Fruit fly (Drosophila melanogaster) whole organism, embryonic: ENCODE results near the gene CG5966.

Source experiments
- Blimp-1 ChIP-seq: fragments of 200-800 bp; sonication (Bioruptor generic); optimal IDR thresholded peaks from 3 replicates; lab custom pipeline; 2018; ENCODE audit warnings: missing biosample characterization, missing genetic modification characterization, mild to moderate bottlenecking, moderate library complexity, missing genetic modification reagents
- CG12236 ChIP-seq: fragments of 200-800 bp; sonication (Bioruptor generic); optimal IDR thresholded peaks from 2 replicates; lab custom pipeline; 2016; ENCODE audit warnings: missing biosample characterization, missing genetic modification characterization
- CG14667 ChIP-seq: fragments of 200-800 bp; sonication (Bioruptor generic); IDR thresholded peaks from 2 replicates; pipeline ENCODE4 v1.3.6; 2022; ENCODE audit warnings: missing biosample characterization, missing genetic modification characterization
- CG15479 ChIP-seq: fragments of 200-800 bp; sonication (Bioruptor generic); optimal IDR thresholded peaks from 3 replicates; lab custom pipeline; 2019; ENCODE audit warnings: missing biosample characterization, mild to moderate bottlenecking, missing genetic modification characterization, moderate library complexity
- CG15601 ChIP-seq: fragments of 200-800 bp; sonication (Bioruptor generic); optimal IDR thresholded peaks from 3 replicates; lab custom pipeline; 2019; ENCODE audit warnings: missing biosample characterization, mild to moderate bottlenecking, missing genetic modification characterization, moderate library complexity
- CG16815 ChIP-seq: fragments of 200-800 bp; sonication (Bioruptor generic); optimal IDR thresholded peaks from 3 replicates; lab custom pipeline; 2017; ENCODE audit warnings: missing biosample characterization, mild to moderate bottlenecking, missing genetic modification characterization
- CG17385 ChIP-seq: fragments of 200-800 bp; sonication (Bioruptor generic); optimal IDR thresholded peaks from 3 replicates; lab custom pipeline; 2018; ENCODE audit warnings: missing biosample characterization, mild to moderate bottlenecking, missing genetic modification characterization
- CG1832 ChIP-seq: fragments of 200-800 bp; sonication (Bioruptor generic); optimal IDR thresholded peaks from 2 replicates; lab custom pipeline; 2017; ENCODE audit warnings: missing biosample characterization, mild to moderate bottlenecking, missing genetic modification characterization, inconsistent platforms
- CG18599 ChIP-seq: fragments of 200-800 bp; sonication (Bioruptor generic); optimal IDR thresholded peaks from 3 replicates; lab custom pipeline; 2017; ENCODE audit warnings: missing biosample characterization, missing genetic modification characterization, mild to moderate bottlenecking, moderate library complexity, missing genetic modification reagents
- CG2875 ChIP-seq: fragments of 200-800 bp; sonication (Bioruptor generic); optimal IDR thresholded peaks from 2 replicates; lab custom pipeline; 2017; ENCODE audit warnings: missing biosample characterization, mild to moderate bottlenecking, missing genetic modification characterization, missing genetic modification reagents
- CG3163 ChIP-seq: fragments of 200-800 bp; sonication (Bioruptor generic); optimal IDR thresholded peaks from 3 replicates; lab custom pipeline; 2016; ENCODE audit warnings: missing biosample characterization, missing genetic modification characterization
- CG6683 ChIP-seq: fragments of 200-800 bp; sonication (Bioruptor generic); optimal IDR thresholded peaks from 2 replicates; lab custom pipeline; 2017; ENCODE audit warnings: missing biosample characterization, mild to moderate bottlenecking, missing genetic modification characterization, missing genetic modification reagents
- CG6689 ChIP-seq: fragments of 200-800 bp; sonication (Bioruptor generic); IDR thresholded peaks from 2 replicates; pipeline ENCODE4 v1.3.6; 2022; ENCODE audit warnings: missing biosample characterization, missing genetic modification characterization
- CG6854 ChIP-seq: fragments of 200-800 bp; sonication (Bioruptor generic); optimal IDR thresholded peaks from 3 replicates; lab custom pipeline; 2017; ENCODE audit warnings: missing biosample characterization, mild to moderate bottlenecking, missing genetic modification characterization
- CG7271 ChIP-seq: fragments of 200-800 bp; sonication (Bioruptor generic); optimal IDR thresholded peaks from 2 replicates; lab custom pipeline; 2018; ENCODE audit warnings: missing biosample characterization, mild to moderate bottlenecking, missing genetic modification characterization, moderate library complexity
- CG7745 ChIP-seq: fragments of 200-800 bp; sonication (Bioruptor generic); optimal IDR thresholded peaks from 2 replicates; lab custom pipeline; 2018; ENCODE audit warnings: missing biosample characterization, mild to moderate bottlenecking, missing genetic modification characterization, moderate library complexity
- CG7928 ChIP-seq: fragments of 200-800 bp; sonication (Bioruptor generic); optimal IDR thresholded peaks from 2 replicates; lab custom pipeline; 2017; ENCODE audit warnings: missing biosample characterization, mild to moderate bottlenecking, missing genetic modification characterization
- CG9727 ChIP-seq: fragments of 200-800 bp; sonication (Bioruptor generic); optimal IDR thresholded peaks from 3 replicates; lab custom pipeline; 2017; ENCODE audit warnings: missing biosample characterization, mild to moderate bottlenecking, missing genetic modification characterization
- CrebB ChIP-seq: fragments of 200-800 bp; sonication (Bioruptor generic); optimal IDR thresholded peaks from 3 replicates; lab custom pipeline; 2018; ENCODE audit warnings: missing biosample characterization, mild to moderate bottlenecking, missing genetic modification characterization
- Dll ChIP-seq: fragments of 200-800 bp; sonication (Bioruptor generic); IDR thresholded peaks from 4 replicates; pipeline ENCODE4 v1.3.6; 2022; ENCODE audit warnings: missing biosample characterization, missing genetic modification characterization; ENCODE audit not compliant: partially characterized antibody
- Hmx ChIP-seq: fragments of 200-800 bp; sonication (Bioruptor generic); optimal IDR thresholded peaks from 2 replicates; lab custom pipeline; 2016; ENCODE audit warnings: missing biosample characterization, missing genetic modification characterization
- Hr39 ChIP-seq: fragments of >200 bp; optimal IDR thresholded peaks from 2 replicates; lab custom pipeline; 2017
- Mes4 ChIP-seq: fragments of 200-800 bp; sonication (Bioruptor generic); optimal IDR thresholded peaks from 2 replicates; lab custom pipeline; 2016; ENCODE audit warnings: missing biosample characterization, missing genetic modification characterization
- Myb ChIP-seq: fragments of 200-800 bp; sonication (Bioruptor generic); optimal IDR thresholded peaks from 2 replicates; lab custom pipeline; 2016; ENCODE audit warnings: missing biosample characterization, missing genetic modification characterization
- NC2α ChIP-seq: fragments of 200-800 bp; sonication (Bioruptor generic); optimal IDR thresholded peaks from 2 replicates; lab custom pipeline; 2016; ENCODE audit warnings: missing biosample characterization, missing genetic modification characterization
- Sry-β ChIP-seq: fragments of 200-800 bp; sonication (Bioruptor generic); optimal IDR thresholded peaks from 2 replicates; lab custom pipeline; 2018; ENCODE audit warnings: missing biosample characterization, mild to moderate bottlenecking, missing genetic modification characterization, moderate library complexity
- ase ChIP-seq: fragments of 200-800 bp; sonication (Bioruptor generic); IDR thresholded peaks from 3 replicates; pipeline ENCODE4 v1.3.6; 2022; ENCODE audit warnings: missing biosample characterization, missing genetic modification characterization
- caup ChIP-seq: fragments of 200-800 bp; sonication (Bioruptor generic); optimal IDR thresholded peaks from 3 replicates; lab custom pipeline; 2017; ENCODE audit warnings: missing biosample characterization, mild to moderate bottlenecking, missing genetic modification characterization, moderate library complexity; ENCODE audit not compliant: severe bottlenecking
- crc ChIP-seq: fragments of 200-800 bp; sonication (Bioruptor generic); optimal IDR thresholded peaks from 2 replicates; lab custom pipeline; 2016; ENCODE audit warnings: missing biosample characterization, missing genetic modification characterization
- croc ChIP-seq: fragments of 200-800 bp; sonication (Bioruptor generic); conservative IDR thresholded peaks from 3 replicates; pipeline ENCODE4 v1.3.6; 2022; ENCODE audit warnings: missing biosample characterization, missing genetic modification characterization
- dimm ChIP-seq: fragments of 200-800 bp; sonication (Bioruptor generic); IDR thresholded peaks from 2 replicates; pipeline ENCODE4 v1.3.6; 2022; ENCODE audit warnings: missing biosample characterization, missing genetic modification characterization
- esg ChIP-seq: fragments of 200-800 bp; sonication (Bioruptor generic); conservative IDR thresholded peaks from 2 replicates; pipeline ENCODE4 v1.3.6; 2022; ENCODE audit warnings: missing biosample characterization, missing genetic modification characterization
- ftz-f1 ChIP-seq: fragments of 200-800 bp; sonication (Bioruptor generic); optimal IDR thresholded peaks from 2 replicates; lab custom pipeline; 2016; ENCODE audit warnings: missing biosample characterization, missing genetic modification characterization
- gcm ChIP-seq: fragments of 200-800 bp; sonication (Bioruptor generic); optimal IDR thresholded peaks from 2 replicates; lab custom pipeline; 2019; ENCODE audit warnings: missing biosample characterization, mild to moderate bottlenecking, missing genetic modification characterization, moderate library complexity
- gsb-n ChIP-seq: fragments of 200-800 bp; sonication (Bioruptor generic); optimal IDR thresholded peaks from 3 replicates; lab custom pipeline; 2018; ENCODE audit warnings: missing biosample characterization, mild to moderate bottlenecking, missing genetic modification characterization
- ham ChIP-seq: fragments of 200-800 bp; sonication (Bioruptor generic); IDR thresholded peaks from 2 replicates; pipeline ENCODE4 v1.3.6; 2022; ENCODE audit warnings: missing biosample characterization, missing genetic modification characterization
- hb ChIP-seq: fragments of 200-800 bp; sonication (Bioruptor generic); IDR thresholded peaks from 3 replicates; pipeline ENCODE4 v1.3.6; 2022; ENCODE audit warnings: missing biosample characterization, missing genetic modification characterization; ENCODE audit not compliant: partially characterized antibody
- inv ChIP-seq: fragments of 200-800 bp; sonication (Bioruptor generic); IDR thresholded peaks from 2 replicates; pipeline ENCODE4 v1.3.6; 2022; ENCODE audit warnings: missing biosample characterization, missing genetic modification characterization; ENCODE audit not compliant: partially characterized antibody
- jigr1 ChIP-seq: fragments of 200-800 bp; sonication (Bioruptor generic); IDR thresholded peaks from 3 replicates; pipeline ENCODE4 v1.3.6; 2022; ENCODE audit warnings: missing biosample characterization, missing genetic modification characterization
- lab ChIP-seq: fragments of 200-800 bp; sonication (Bioruptor generic); optimal IDR thresholded peaks from 3 replicates; lab custom pipeline; 2017; ENCODE audit warnings: missing biosample characterization, missing genetic modification characterization, mild to moderate bottlenecking, moderate library complexity, missing genetic modification reagents
- lbe ChIP-seq: fragments of 200-800 bp; sonication (Bioruptor generic); optimal IDR thresholded peaks from 2 replicates; lab custom pipeline; 2016; ENCODE audit warnings: missing biosample characterization, mild to moderate bottlenecking, missing genetic modification characterization
- mld ChIP-seq: fragments of 200-800 bp; sonication (Bioruptor generic); IDR thresholded peaks from 3 replicates; pipeline ENCODE4 v1.3.6; 2022; ENCODE audit warnings: missing biosample characterization, missing genetic modification characterization; ENCODE audit not compliant: partially characterized antibody
- nau ChIP-seq: fragments of 200-800 bp; sonication (Bioruptor generic); optimal IDR thresholded peaks from 3 replicates; lab custom pipeline; 2017; ENCODE audit warnings: missing biosample characterization, mild to moderate bottlenecking, missing genetic modification characterization, missing genetic modification reagents
- nerfin-2 ChIP-seq: fragments of 200-800 bp; sonication (Bioruptor generic); IDR thresholded peaks from 2 replicates; pipeline ENCODE4 v1.3.6; 2022; ENCODE audit warnings: missing biosample characterization, missing genetic modification characterization; ENCODE audit not compliant: partially characterized antibody
- peb ChIP-seq: fragments of 200-800 bp; sonication (Bioruptor generic); IDR thresholded peaks from 2 replicates; pipeline ENCODE4 v1.3.6; 2022; ENCODE audit warnings: missing biosample characterization, missing genetic modification characterization
- pho ChIP-seq: fragments of 200-800 bp; sonication (Bioruptor generic); optimal IDR thresholded peaks from 2 replicates; lab custom pipeline; 2016; ENCODE audit warnings: missing biosample characterization, missing genetic modification characterization
- pum ChIP-seq: fragments of 200-800 bp; sonication (Bioruptor generic); optimal IDR thresholded peaks from 2 replicates; lab custom pipeline; 2016; ENCODE audit warnings: missing biosample characterization, missing genetic modification characterization
- sr ChIP-seq: fragments of 200-800 bp; sonication (Bioruptor generic); IDR thresholded peaks from 3 replicates; pipeline ENCODE4 v1.3.6; 2022; ENCODE audit warnings: missing biosample characterization, missing genetic modification characterization
- stc ChIP-seq: fragments of 200-800 bp; sonication (Bioruptor generic); IDR thresholded peaks from 2 replicates; pipeline ENCODE4 v1.3.6; 2022; ENCODE audit warnings: missing biosample characterization, missing genetic modification characterization
- usp ChIP-seq: fragments of >200 bp; optimal IDR thresholded peaks from 2 replicates; lab custom pipeline; 2017; ENCODE audit warnings: missing biosample characterization, missing genetic modification characterization
- wor ChIP-seq: fragments of 200-800 bp; sonication (Bioruptor generic); IDR thresholded peaks from 2 replicates; pipeline ENCODE4 v1.3.6; 2022; ENCODE audit warnings: missing biosample characterization, missing genetic modification characterization

The CG5966 gene

DNA sequence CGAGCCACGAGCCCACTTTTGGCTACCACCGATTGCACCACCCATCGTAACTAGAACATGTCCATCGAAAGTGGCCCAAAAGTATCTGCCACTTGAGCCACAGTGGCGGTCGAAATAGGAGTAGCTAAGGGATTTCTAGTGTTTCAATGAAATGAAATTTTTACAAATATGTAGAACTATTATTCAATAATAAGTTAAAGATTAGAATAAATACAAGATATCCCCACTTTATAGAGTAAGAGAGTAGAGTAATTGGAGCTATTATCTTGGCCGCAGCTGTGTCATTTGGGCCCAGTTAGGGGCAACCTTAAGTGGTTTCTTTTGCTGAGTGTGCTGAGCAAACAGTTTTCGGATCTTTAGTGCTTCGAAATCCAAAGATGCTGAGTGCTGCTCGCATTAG, 777 bp downstream of the CG5966 start (continued):
- TF ChIP-seq inv (GFP tag; lab: Robert Waterston, UW) (no peak), Blimp-1 (GFP tag; lab: Kevin White, UChicago) (peak; percentile 49), CG6854 (GFP tag; lab: Kevin White, UChicago) (no peak), CG16815 (GFP tag; lab: Kevin White, UChicago) (no peak), pum (GFP tag; lab: Kevin White, UChicago) (no peak), lab (GFP tag; lab: Kevin White, UChicago) (peak; percentile 50), CG6683 (GFP tag; lab: Kevin White, UChicago) (no peak), Hr39 (lab: Kevin White, UChicago) (no peak), jigr1 (GFP tag; lab: Robert Waterston, UW) (no peak), ase (peak; percentile 63; the same call in 2 of the 3 replicates), CG18599 (GFP tag; lab: Kevin White, UChicago) (peak; percentile 23), esg (0 out of 2 replicates have a peak, but pooled peaks have one; percentile 14), usp (GFP tag; lab: Kevin White, UChicago) (no peak), CG15601 (tag; lab: Kevin White, UChicago) (peak; percentile 37), CG7745 (tag; lab: Kevin White, UChicago) (no peak), gcm (GFP tag; lab: Kevin White, UChicago) (no peak), Dll (GFP tag; lab: Robert Waterston, UW) (no peak), dimm (GFP tag; lab: Robert Waterston, UW) (no peak), CG9727 (GFP tag; lab: Kevin White, UChicago) (peak; percentile 2), Sry-β (GFP tag; lab: Kevin White, UChicago) (no peak), Mes4 (GFP tag; lab: Kevin White, UChicago) (no peak), NC2α (GFP tag; lab: Kevin White, UChicago) (no peak), CG7928 (no peak), gsb-n (peak; percentile 9), crc (GFP tag; lab: Kevin White, UChicago) (no peak), CrebB (tag; lab: Kevin White, UChicago) (no peak), Hmx (no peak), sr (no peak), CG7271 (tag; lab: Kevin White, UChicago) (no peak), croc (GFP tag; lab: Robert Waterston, UW) (peak; percentile 29; the same call in 1 of the 3 replicates), nerfin-2 (GFP tag; lab: Robert Waterston, UW) (no peak), CG6689 (GFP tag; lab: Robert Waterston, UW) (peak; percentile 69), ham (no peak), mld (no peak), nau (GFP tag; lab: Kevin White, UChicago) (no peak), CG12236 (GFP tag; lab: Kevin White, UChicago) (no peak), CG2875 (GFP tag; lab: Kevin White, UChicago) (no peak), wor (GFP tag; lab: Robert Waterston, UW) (no peak), peb (peak; percentile 23; the same call in 1 of the 2 replicates), ftz-f1 (GFP tag; lab: Kevin White, UChicago) (no peak), CG14667 (GFP tag; lab: Robert Waterston, UW) (no peak), CG17385 (GFP tag; lab: Kevin White, UChicago) (peak; percentile 25), CG1832 (GFP tag; lab: Kevin White, UChicago) (no peak), hb (GFP tag; lab: Robert Waterston, UW) (no peak), CG3163 (GFP tag; lab: Kevin White, UChicago) (no peak), CG15479 (GFP tag; lab: Kevin White, UChicago) (no peak), Myb (GFP tag; lab: Kevin White, UChicago) (no peak), pho (no peak), stc (GFP tag; lab: Robert Waterston, UW) (peak; percentile 69), caup (GFP tag; lab: Kevin White, UChicago) (no peak), lbe (no peak)
